Worm (Caenorhabditis elegans): Measurements from ENCODE around the gene rpl-11.2.
A peak's percentile ranks its signal among the peaks of the same experiment; 100 is the strongest.

Gene rpl-11.2

ce11 chrX:2267956-2268355 lies 25.5 kb upstream of the rpl-11.2 start, which contains the start of gene AH9.6:
Gene AH9.6 (minus strand): TSS chrX:2268138.
- TF ChIP-seq aly-2 (tag; optimal IDR thresholded peaks at IDR 0.05) (no peak), unc-55 (GFP tag; optimal IDR thresholded peaks at IDR 0.05) (peak; percentile 5)

DNA sequence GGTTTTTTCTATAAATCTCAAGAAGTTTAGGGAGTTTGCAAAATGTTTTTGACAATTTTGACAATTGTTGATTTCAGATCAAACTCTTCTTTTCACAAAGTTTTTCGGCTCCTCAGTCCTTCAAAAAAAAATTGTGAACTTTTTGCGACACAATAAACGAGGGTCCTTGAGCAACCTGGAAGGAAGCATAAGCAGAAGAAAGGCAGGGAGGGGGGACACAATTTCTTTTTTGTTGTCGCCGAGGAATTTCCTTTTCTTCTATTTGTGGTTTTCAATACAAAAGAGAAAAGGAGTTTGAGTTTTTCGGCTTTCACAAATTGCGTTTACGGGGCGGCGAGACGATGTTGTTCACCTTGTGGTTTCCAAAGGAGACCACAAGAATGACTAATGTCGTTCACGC lies 24.4 kb upstream of the rpl-11.2 start:
- no peak for TF ChIP-seq unc-39 (tag; optimal IDR thresholded peaks at IDR 0.05)
- no peak for TF ChIP-seq gmeb-1 (tag; optimal IDR thresholded peaks at IDR 0.05)

DNA sequence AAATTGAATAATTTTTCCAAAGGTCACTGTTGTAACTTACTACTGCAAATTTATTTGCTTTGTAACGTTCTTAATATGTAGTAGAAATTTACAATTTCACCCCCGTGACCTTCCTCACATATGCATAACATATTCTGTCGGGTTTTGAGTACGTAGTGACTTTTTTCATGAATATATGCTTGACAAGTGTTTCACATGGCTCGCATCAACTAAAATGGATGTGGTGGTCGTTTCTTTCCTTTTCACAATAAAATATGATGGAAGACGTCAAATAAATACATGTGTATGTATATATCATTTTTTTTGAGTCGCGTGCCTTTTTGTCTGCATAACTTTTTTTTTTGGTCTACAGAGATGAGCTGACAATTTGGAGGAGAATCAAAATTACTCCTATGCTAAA lies 23.9 kb upstream of the rpl-11.2 start:
- TF ChIP-seq mab-5 (tag; optimal IDR thresholded peaks at IDR 0.05) (peak; percentile 43), unc-55 (GFP tag; optimal IDR thresholded peaks at IDR 0.05) (peak; percentile 36), gmeb-1 (tag; optimal IDR thresholded peaks at IDR 0.05) (no peak)

- TF ChIP-seq dmd-4 (tag; optimal IDR thresholded peaks at IDR 0.05) = no peak
- peak in 1 of 2 experiments; percentile 7 for TF ChIP-seq mdl-1 (tag; optimal IDR thresholded peaks at IDR 0.05)
Observed at ce11 chrX:2265069-2265468, 22.7 kb upstream of the rpl-11.2 start.

- peak; percentile 20 for TF ChIP-seq fos-1 (tag; optimal IDR thresholded peaks at IDR 0.05)
- no peak for TF ChIP-seq sem-4 (tag; optimal IDR thresholded peaks at IDR 0.05)
Observed at ce11 chrX:2262420-2262819, 20.0 kb upstream of the rpl-11.2 start.

DNA sequence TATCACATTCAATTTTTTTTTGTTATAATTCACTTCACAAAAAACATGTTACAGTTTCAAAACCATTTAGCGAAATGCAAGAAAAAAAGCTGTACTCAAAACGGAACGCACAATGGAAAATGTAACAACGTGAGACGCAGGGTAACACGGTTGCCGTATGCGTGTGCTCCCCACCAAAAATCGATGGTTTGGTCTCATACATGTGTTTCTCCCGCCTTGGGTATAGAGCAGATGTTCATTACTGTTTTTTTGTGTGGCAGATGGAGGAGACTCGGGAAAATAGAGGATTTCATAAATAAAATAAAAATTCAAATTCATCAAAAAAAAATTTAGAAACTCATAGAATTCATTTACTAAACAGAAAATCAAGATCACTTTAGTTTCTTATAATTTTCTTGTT lies 18.6 kb upstream of the rpl-11.2 start, which contains the start of gene AH9.3:
TSS of gene AH9.3 (minus strand) at position 101 of the 400 bp plus-strand sequence.
- TF ChIP-seq gmeb-1 (tag; optimal IDR thresholded peaks at IDR 0.05) = no peak
- TF ChIP-seq F13H6.1 (tag; optimal IDR thresholded peaks at IDR 0.05) = no peak
- no peak for TF ChIP-seq unc-39 (tag; optimal IDR thresholded peaks at IDR 0.05)
- no peak for TF ChIP-seq nhr-12 (tag; optimal IDR thresholded peaks at IDR 0.05)
- no peak for TF ChIP-seq lsy-2 (tag; optimal IDR thresholded peaks at IDR 0.05)
- TF ChIP-seq elt-1 (tag; optimal IDR thresholded peaks at IDR 0.05) = no peak
- TF ChIP-seq R02D3.7 (tag; optimal IDR thresholded peaks at IDR 0.05) = no peak
- no peak for TF ChIP-seq ztf-11 (tag; optimal IDR thresholded peaks at IDR 0.05)
- no peak for TF ChIP-seq Y55F3AM.14 (GFP tag; optimal IDR thresholded peaks at IDR 0.05)
- no peak for TF ChIP-seq alr-1 (tag; optimal IDR thresholded peaks at IDR 0.05)

ce11 chrX:2258404-2258803 lies 16.0 kb upstream of the rpl-11.2 start:
- TF ChIP-seq nhr-23 (tag; optimal IDR thresholded peaks at IDR 0.05) (no peak), unc-55 (GFP tag; optimal IDR thresholded peaks at IDR 0.05) (peak; percentile 6), lin-13 (GFP tag; optimal IDR thresholded peaks at IDR 0.05) (no peak), zag-1 (tag; optimal IDR thresholded peaks at IDR 0.05) (no peak), unc-39 (tag; optimal IDR thresholded peaks at IDR 0.05) (no peak), sma-9 (GFP tag; optimal IDR thresholded peaks at IDR 0.05) (no peak), sma-9 (tag; optimal IDR thresholded peaks at IDR 0.05) (no peak), ztf-1 (GFP tag; conservative IDR thresholded peaks at IDR 0.05) (no peak), nhr-237 (tag; optimal IDR thresholded peaks at IDR 0.05) (no peak), snpc-4 (tag; optimal IDR thresholded peaks at IDR 0.05) (no peak), unc-62 (GFP tag; optimal IDR thresholded peaks at IDR 0.05) (no peak), nhr-25 (tag; optimal IDR thresholded peaks at IDR 0.05) (no peak), fos-1 (tag; optimal IDR thresholded peaks at IDR 0.05) (peak; percentile 70), elt-3 (tag; optimal IDR thresholded peaks at IDR 0.05) (no peak), nhr-12 (tag; optimal IDR thresholded peaks at IDR 0.05) (no peak), ama-1 (optimal IDR thresholded peaks at IDR 0.05) (no peak), mab-5 (tag; optimal IDR thresholded peaks at IDR 0.05) (no peak), nhr-6 (tag; optimal IDR thresholded peaks at IDR 0.05) (no peak), C34F6.9 (tag; optimal IDR thresholded peaks at IDR 0.05) (no peak), nhr-129 (tag; optimal IDR thresholded peaks at IDR 0.05) (peak; percentile 24), sma-3 (GFP tag; optimal IDR thresholded peaks at IDR 0.05) (no peak), nhr-11 (tag; optimal IDR thresholded peaks at IDR 0.05) (no peak), F13H6.1 (tag; optimal IDR thresholded peaks at IDR 0.05) (peak; percentile 5), nhr-77 (tag; optimal IDR thresholded peaks at IDR 0.05) (no peak), lin-39 (tag; optimal IDR thresholded peaks at IDR 0.05) (no peak), ztf-4 (tag; optimal IDR thresholded peaks at IDR 0.05) (no peak), lin-11 (tag; optimal IDR thresholded peaks at IDR 0.05) (no peak), R02D3.7 (tag; optimal IDR thresholded peaks at IDR 0.05) (no peak), crh-2 (tag; optimal IDR thresholded peaks at IDR 0.05) (no peak), mdl-1 (tag; optimal IDR thresholded peaks at IDR 0.05) (no peak), dmd-4 (tag; optimal IDR thresholded peaks at IDR 0.05) (no peak)

Measured in whole organism, L2 larva.